Fruit fly (Drosophila melanogaster): ENCODE measurements around the gene Ect3.

DNA sequence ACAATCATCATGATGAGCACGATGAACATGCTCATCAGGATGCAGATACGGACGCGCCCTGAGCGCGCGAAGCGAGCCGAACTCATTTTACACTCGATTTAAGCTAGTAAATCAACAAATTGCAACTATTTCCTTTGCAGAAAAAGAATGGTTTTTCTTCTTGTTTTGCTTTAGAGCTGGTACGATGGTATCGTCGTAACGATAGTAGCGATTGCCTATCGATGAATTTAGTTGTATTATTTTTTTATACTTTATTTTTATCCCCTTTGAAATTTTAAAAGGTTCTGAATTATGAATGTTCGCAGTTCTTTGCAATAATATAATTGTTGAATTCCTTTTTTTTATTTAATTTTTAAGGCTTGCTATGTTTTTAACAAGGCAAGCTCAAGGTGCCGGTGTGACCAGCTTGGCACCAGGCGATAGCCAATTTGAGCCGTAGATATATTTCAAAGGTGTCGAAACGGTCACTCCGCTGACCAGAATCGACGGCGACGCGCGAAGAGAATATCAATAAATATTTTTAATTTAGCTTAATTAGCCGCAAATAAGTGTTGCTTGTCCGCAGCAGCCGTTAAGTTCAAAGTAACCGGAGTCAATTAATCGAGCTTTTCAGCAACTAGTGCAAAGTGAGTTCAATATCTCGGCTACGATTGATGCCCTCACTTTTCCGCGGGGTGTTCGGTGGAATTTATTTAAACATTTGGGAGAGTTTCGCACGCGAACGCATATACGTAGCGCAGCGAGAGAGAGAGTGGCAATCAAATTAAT is 31.6 kb upstream of the Ect3 start, which contains the start of the genes CG12213 and GC1:
- TF ChIP-seq chinmo (GFP tag; IDR thresholded peaks at IDR 0.05; ENCODE audit: partially characterized antibody) (peak; percentile 97), YL-1 (GFP tag; optimal IDR thresholded peaks at IDR 0.05) (peak; percentile 68), insv (GFP tag; optimal IDR thresholded peaks at IDR 0.05) (peak in 1 of 2 experiments; percentile 24), pnt (GFP tag; optimal IDR thresholded peaks at IDR 0.05) (no peak), lab (GFP tag; optimal IDR thresholded peaks at IDR 0.05) (no peak), Med (GFP tag) (peak; percentile 85)

All from whole organism, embryonic.